Fruit fly (Drosophila melanogaster): ENCODE data around the gene Rcc1.

dm6 chr3L:5969122-5969521 lies 36.5 kb upstream of the Rcc1 start:
- TF ChIP-seq CG8478 (optimal IDR thresholded peaks at IDR 0.05) (no peak), pan (optimal IDR thresholded peaks at IDR 0.05) (no peak), usp (GFP tag; optimal IDR thresholded peaks at IDR 0.05) (no peak)
